Worm (Caenorhabditis elegans) whole organism, young adult: ENCODE data around the gene nhr-270.

Source experiments
- F37B4.10 ChIP-seq: fragments of 200-800 bp; sonication (Bioruptor generic); IDR thresholded peaks from 2 replicates; pipeline ENCODE4 v1.3.6; 2022; ENCODE audit warnings: missing genetic modification characterization, missing compliant biosample characterization
- hrde-1 ChIP-seq: sonication (generic microtip); optimal IDR thresholded peaks from 2 replicates; lab custom pipeline; 2016; ENCODE audit warnings: missing genetic modification characterization, mild to moderate bottlenecking, missing compliant biosample characterization, moderate library complexity, missing genotype, missing genetic modification reagents, borderline replicate concordance
- rpc-1 ChIP-seq, 2 experiments: fragments of 150-350 bp in 1 of 2; sonication (generic microtip) in 1 of 2; optimal IDR thresholded peaks; 2 replicates each; lab custom pipeline; 2014 to 2018; ENCODE audit warnings: missing biosample characterization in 1 of 2, missing genetic modification characterization in 1 of 2, missing genetic modification reagents in 1 of 2, missing genotype in 1 of 2
- unc-62 ChIP-seq: fragments of 150-350 bp; optimal IDR thresholded peaks from 2 replicates; lab custom pipeline; 2014; ENCODE audit warnings: missing biosample characterization, missing genetic modification reagents, missing genetic modification characterization

DNA sequence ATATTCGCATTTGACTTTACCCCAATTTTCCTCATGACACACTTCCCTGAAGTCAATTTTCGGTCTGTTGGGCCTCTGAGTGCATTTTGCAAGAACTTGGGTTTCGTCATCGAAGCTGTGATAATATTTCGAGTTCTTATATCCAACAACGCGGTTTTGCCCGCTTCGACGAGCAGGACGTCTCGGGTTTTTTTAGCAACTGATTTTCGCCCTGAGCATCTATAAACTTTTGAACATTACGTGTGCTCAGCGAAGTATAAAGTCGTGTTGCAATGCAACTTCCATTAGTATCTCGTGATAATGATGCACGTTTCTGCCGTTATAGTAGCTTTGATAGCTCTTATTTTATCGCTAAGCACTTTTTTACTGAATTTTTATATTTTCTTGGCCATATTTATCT is 24.5 kb downstream of the nhr-270 start, which contains the start of gene srbc-60:
- no peak for TF ChIP-seq F37B4.10 (GFP tag; lab: Robert Waterston, UW)
- no peak for TF ChIP-seq hrde-1 (tag; lab: Kevin White, UChicago)
- TF ChIP-seq unc-62 (GFP tag; lab: Kevin White, UChicago): no peak
- no peak for TF ChIP-seq rpc-1 (optimal IDR thresholded peaks at IDR 0.05; lab: Kevin White, UChicago)
- no peak for TF ChIP-seq rpc-1 (tag; optimal IDR thresholded peaks at IDR 0.05; lab: Kevin White, UChicago)
